Fruit fly (Drosophila melanogaster) whole organism, embryonic: ENCODE results near the gene Polr2G.

Source experiments
- Antp ChIP-seq: fragments of 200-800 bp; sonication (Bioruptor generic); optimal IDR thresholded peaks from 3 replicates; lab custom pipeline; 2016; ENCODE audit warnings: missing biosample characterization, missing genetic modification characterization
- C15 ChIP-seq: fragments of 200-800 bp; sonication (Bioruptor generic); IDR thresholded peaks from 3 replicates; pipeline ENCODE4 v1.3.6; 2022; ENCODE audit warnings: missing biosample characterization, missing genetic modification characterization
- CG1024 ChIP-seq: fragments of 200-800 bp; sonication (Bioruptor generic); IDR thresholded peaks from 2 replicates; pipeline ENCODE4 v1.3.6; 2022; ENCODE audit warnings: missing biosample characterization, missing genetic modification characterization
- CG10565 ChIP-seq: fragments of 200-800 bp; sonication (Bioruptor generic); optimal IDR thresholded peaks from 3 replicates; lab custom pipeline; 2016; ENCODE audit warnings: missing biosample characterization, mild to moderate bottlenecking, missing genetic modification characterization
- CG12236 ChIP-seq: fragments of 200-800 bp; sonication (Bioruptor generic); optimal IDR thresholded peaks from 2 replicates; lab custom pipeline; 2016; ENCODE audit warnings: missing biosample characterization, missing genetic modification characterization
- CG13894 ChIP-seq: fragments of 200-800 bp; sonication (Bioruptor generic); optimal IDR thresholded peaks from 3 replicates; lab custom pipeline; 2018; ENCODE audit warnings: missing biosample characterization, mild to moderate bottlenecking, missing genetic modification characterization, moderate library complexity
- CG16815 ChIP-seq: fragments of 200-800 bp; sonication (Bioruptor generic); optimal IDR thresholded peaks from 3 replicates; lab custom pipeline; 2017; ENCODE audit warnings: missing biosample characterization, mild to moderate bottlenecking, missing genetic modification characterization
- CG16863 ChIP-seq: fragments of 200-800 bp; sonication (Bioruptor generic); optimal IDR thresholded peaks from 3 replicates; lab custom pipeline; 2016; ENCODE audit warnings: missing biosample characterization, missing genetic modification characterization
- CG34422 ChIP-seq: fragments of 200-800 bp; sonication (Bioruptor generic); IDR thresholded peaks from 3 replicates; pipeline ENCODE4 v1.3.6; 2022; ENCODE audit warnings: missing biosample characterization, missing genetic modification characterization
- CG4404 ChIP-seq: fragments of 200-800 bp; sonication (Bioruptor generic); IDR thresholded peaks from 2 replicates; pipeline ENCODE4 v1.3.6; 2022; ENCODE audit warnings: missing biosample characterization, missing genetic modification characterization
- CG4707 ChIP-seq: fragments of 200-800 bp; sonication (Bioruptor generic); optimal IDR thresholded peaks from 2 replicates; lab custom pipeline; 2018; ENCODE audit warnings: missing biosample characterization, mild to moderate bottlenecking, missing genetic modification characterization, moderate library complexity
- CG6272 ChIP-seq: fragments of 200-800 bp; sonication (Bioruptor generic); IDR thresholded peaks from 2 replicates; pipeline ENCODE4 v1.3.6; 2022; ENCODE audit warnings: missing biosample characterization, missing genetic modification characterization
- CG6765 ChIP-seq: fragments of 200-800 bp; sonication (Bioruptor generic); optimal IDR thresholded peaks from 3 replicates; lab custom pipeline; 2017; ENCODE audit warnings: missing biosample characterization, mild to moderate bottlenecking, missing genetic modification characterization
- CG9817 ChIP-seq: fragments of 200-800 bp; sonication (Bioruptor generic); optimal IDR thresholded peaks from 2 replicates; lab custom pipeline; 2018; ENCODE audit warnings: missing biosample characterization, mild to moderate bottlenecking, missing genetic modification characterization, moderate library complexity
- CTCF ChIP-seq: fragments of 200-800 bp; sonication (Bioruptor generic); optimal IDR thresholded peaks from 2 replicates; lab custom pipeline; 2017; ENCODE audit warnings: missing biosample characterization, mild to moderate bottlenecking, missing genetic modification characterization, moderate library complexity
- Dp ChIP-seq: fragments of 200-800 bp; sonication (Bioruptor generic); optimal IDR thresholded peaks from 2 replicates; lab custom pipeline; 2018; ENCODE audit warnings: missing biosample characterization, mild to moderate bottlenecking, missing genetic modification characterization, moderate library complexity
- Fer2 ChIP-seq: fragments of 200-800 bp; sonication (Bioruptor generic); optimal IDR thresholded peaks from 2 replicates; lab custom pipeline; 2018; ENCODE audit warnings: missing biosample characterization, mild to moderate bottlenecking, missing genetic modification characterization, moderate library complexity
- HLH3B ChIP-seq: fragments of 200-800 bp; sonication (Bioruptor generic); IDR thresholded peaks from 2 replicates; pipeline ENCODE4 v1.3.6; 2022; ENCODE audit warnings: missing biosample characterization, missing genetic modification characterization
- Six4 ChIP-seq: fragments of 200-800 bp; sonication (Bioruptor generic); optimal IDR thresholded peaks from 2 replicates; lab custom pipeline; 2016; ENCODE audit warnings: missing biosample characterization, missing genetic modification characterization
- Sox100B ChIP-seq: fragments of 200-800 bp; sonication (Bioruptor generic); optimal IDR thresholded peaks from 3 replicates; lab custom pipeline; 2018; ENCODE audit warnings: missing biosample characterization, mild to moderate bottlenecking, missing genetic modification characterization
- Sox102F ChIP-seq: fragments of 200-800 bp; sonication (Bioruptor generic); optimal IDR thresholded peaks from 2 replicates; lab custom pipeline; 2018; ENCODE audit warnings: missing biosample characterization, mild to moderate bottlenecking, missing genetic modification characterization, moderate library complexity
- Ssrp ChIP-seq: fragments of 200-800 bp; sonication (Bioruptor generic); optimal IDR thresholded peaks from 2 replicates; lab custom pipeline; 2018; ENCODE audit warnings: missing biosample characterization, mild to moderate bottlenecking, missing genetic modification characterization, moderate library complexity
- TFAM ChIP-seq: fragments of 200-800 bp; sonication (Bioruptor generic); optimal IDR thresholded peaks from 2 replicates; lab custom pipeline; 2017; ENCODE audit warnings: missing biosample characterization, missing genetic modification characterization, inconsistent platforms
- Xrp1 ChIP-seq: fragments of 200-800 bp; sonication (Bioruptor generic); IDR thresholded peaks from 2 replicates; pipeline ENCODE4 v1.3.6; 2022; ENCODE audit warnings: missing biosample characterization, missing genetic modification characterization
- amos ChIP-seq: fragments of 200-800 bp; sonication (Bioruptor generic); IDR thresholded peaks from 2 replicates; pipeline ENCODE4 v1.3.6; 2022; ENCODE audit warnings: missing biosample characterization, missing genetic modification characterization; ENCODE audit not compliant: partially characterized antibody
- ara ChIP-seq: fragments of 200-800 bp; sonication (Bioruptor generic); IDR thresholded peaks from 2 replicates; pipeline ENCODE4 v1.3.6; 2022; ENCODE audit warnings: missing biosample characterization, missing genetic modification characterization
- bowl ChIP-seq: fragments of 200-800 bp; sonication (Bioruptor generic); IDR thresholded peaks from 2 replicates; pipeline ENCODE4 v1.3.6; 2022; ENCODE audit warnings: missing biosample characterization, missing genetic modification characterization
- chn ChIP-seq: fragments of 200-800 bp; sonication (Bioruptor generic); optimal IDR thresholded peaks from 2 replicates; lab custom pipeline; 2016; ENCODE audit warnings: missing biosample characterization, missing genetic modification characterization
- crc ChIP-seq: fragments of 200-800 bp; sonication (Bioruptor generic); optimal IDR thresholded peaks from 2 replicates; lab custom pipeline; 2016; ENCODE audit warnings: missing biosample characterization, missing genetic modification characterization
- disco-r ChIP-seq: fragments of 200-800 bp; sonication (Bioruptor generic); optimal IDR thresholded peaks from 2 replicates; lab custom pipeline; 2016; ENCODE audit warnings: missing biosample characterization, missing genetic modification characterization
- dmrt11E ChIP-seq: fragments of 200-800 bp; sonication (Bioruptor generic); optimal IDR thresholded peaks from 3 replicates; lab custom pipeline; 2018; ENCODE audit warnings: missing biosample characterization, mild to moderate bottlenecking, missing genetic modification characterization, moderate library complexity
- en ChIP-seq: fragments of 200-800 bp; sonication (Bioruptor generic); optimal IDR thresholded peaks from 2 replicates; lab custom pipeline; 2016; ENCODE audit warnings: missing biosample characterization, missing genetic modification characterization
- gfzf ChIP-seq: fragments of 200-800 bp; sonication (Bioruptor generic); optimal IDR thresholded peaks from 2 replicates; lab custom pipeline; 2016; ENCODE audit warnings: missing biosample characterization, mild to moderate bottlenecking, missing genetic modification characterization, moderate library complexity
- grn ChIP-seq: fragments of 200-800 bp; sonication (Bioruptor generic); optimal IDR thresholded peaks from 3 replicates; lab custom pipeline; 2017; ENCODE audit warnings: missing biosample characterization, missing genetic modification characterization
- gro ChIP-seq: fragments of 200-800 bp; sonication (Bioruptor generic); optimal IDR thresholded peaks from 2 replicates; lab custom pipeline; 2016; ENCODE audit warnings: missing biosample characterization, missing genetic modification characterization
- hth ChIP-seq: fragments of >200 bp; optimal IDR thresholded peaks from 2 replicates; lab custom pipeline; 2017; ENCODE audit warnings: inconsistent platforms
- jumu ChIP-seq: fragments of 200-800 bp; sonication (Bioruptor generic); optimal IDR thresholded peaks from 3 replicates; lab custom pipeline; 2016; ENCODE audit warnings: missing biosample characterization, missing genetic modification characterization
- lola ChIP-seq, 3 experiments: fragments of >200 bp in 2 of 3; fragments of 200-800 bp in 1 of 3; sonication (Bioruptor generic) in 1 of 3; optimal IDR thresholded peaks; 2 replicates each; lab custom pipeline; 2017 to 2019; ENCODE audit warnings: missing biosample characterization in 3 of 3, missing genetic modification characterization in 3 of 3, mild to moderate bottlenecking in 1 of 3, moderate library complexity in 1 of 3
- luna ChIP-seq: fragments of 200-800 bp; sonication (Bioruptor generic); optimal IDR thresholded peaks from 2 replicates; lab custom pipeline; 2016; ENCODE audit warnings: missing biosample characterization, missing genetic modification characterization
- maf-S ChIP-seq: fragments of 200-800 bp; sonication (Bioruptor generic); optimal IDR thresholded peaks from 2 replicates; lab custom pipeline; 2016; ENCODE audit warnings: missing biosample characterization, missing genetic modification characterization
- mam ChIP-seq: fragments of 200-800 bp; sonication (Bioruptor generic); optimal IDR thresholded peaks from 3 replicates; lab custom pipeline; 2016; ENCODE audit warnings: missing biosample characterization, missing genetic modification characterization
- mirr ChIP-seq: fragments of 200-800 bp; sonication (Bioruptor generic); optimal IDR thresholded peaks from 3 replicates; lab custom pipeline; 2018; ENCODE audit warnings: missing biosample characterization, mild to moderate bottlenecking, missing genetic modification characterization
- onecut ChIP-seq: fragments of 200-800 bp; sonication (Bioruptor generic); IDR thresholded peaks from 2 replicates; pipeline ENCODE4 v1.3.6; 2022; ENCODE audit warnings: missing biosample characterization, missing genetic modification characterization
- pan ChIP-seq, 4 experiments: fragments of >200 bp in 3 of 4; fragments of 200-800 bp in 1 of 4; sonication (Bioruptor generic) in 1 of 4; optimal IDR thresholded peaks in 3 of 4; IDR thresholded peaks in 1 of 4; 2 replicates each; pipeline versions ENCODE4 v1.3.6 to Lab custom; 2017 to 2022; ENCODE audit warnings: missing biosample characterization in 2 of 4, missing genetic modification characterization in 2 of 4, mixed read lengths in 1 of 4
- pfk ChIP-seq: fragments of 200-800 bp; sonication (Bioruptor generic); optimal IDR thresholded peaks from 2 replicates; lab custom pipeline; 2018; ENCODE audit warnings: missing biosample characterization, mild to moderate bottlenecking, missing genetic modification characterization, moderate library complexity
- sim ChIP-seq: fragments of 200-800 bp; sonication (Bioruptor generic); IDR thresholded peaks from 2 replicates; pipeline ENCODE4 v1.3.6; 2022; ENCODE audit warnings: missing biosample characterization, missing genetic modification characterization
- slbo ChIP-seq: fragments of 200-800 bp; sonication (Bioruptor generic); IDR thresholded peaks from 2 replicates; pipeline ENCODE4 v1.3.6; 2022; ENCODE audit warnings: missing biosample characterization, missing genetic modification characterization
- trh ChIP-seq: fragments of 200-800 bp; sonication (Bioruptor generic); optimal IDR thresholded peaks from 2 replicates; lab custom pipeline; 2016; ENCODE audit warnings: missing biosample characterization, missing genetic modification characterization
- ttk ChIP-seq: fragments of 200-800 bp; sonication (Bioruptor generic); IDR thresholded peaks from 2 replicates; pipeline ENCODE4 v2.1.2; 2022; ENCODE audit warnings: missing biosample characterization, missing genetic modification characterization
- zen ChIP-seq: fragments of 200-800 bp; sonication (Bioruptor generic); optimal IDR thresholded peaks from 3 replicates; lab custom pipeline; 2018; ENCODE audit warnings: missing biosample characterization, mild to moderate bottlenecking, missing genetic modification characterization, moderate library complexity

Gene Polr2G

DNA sequence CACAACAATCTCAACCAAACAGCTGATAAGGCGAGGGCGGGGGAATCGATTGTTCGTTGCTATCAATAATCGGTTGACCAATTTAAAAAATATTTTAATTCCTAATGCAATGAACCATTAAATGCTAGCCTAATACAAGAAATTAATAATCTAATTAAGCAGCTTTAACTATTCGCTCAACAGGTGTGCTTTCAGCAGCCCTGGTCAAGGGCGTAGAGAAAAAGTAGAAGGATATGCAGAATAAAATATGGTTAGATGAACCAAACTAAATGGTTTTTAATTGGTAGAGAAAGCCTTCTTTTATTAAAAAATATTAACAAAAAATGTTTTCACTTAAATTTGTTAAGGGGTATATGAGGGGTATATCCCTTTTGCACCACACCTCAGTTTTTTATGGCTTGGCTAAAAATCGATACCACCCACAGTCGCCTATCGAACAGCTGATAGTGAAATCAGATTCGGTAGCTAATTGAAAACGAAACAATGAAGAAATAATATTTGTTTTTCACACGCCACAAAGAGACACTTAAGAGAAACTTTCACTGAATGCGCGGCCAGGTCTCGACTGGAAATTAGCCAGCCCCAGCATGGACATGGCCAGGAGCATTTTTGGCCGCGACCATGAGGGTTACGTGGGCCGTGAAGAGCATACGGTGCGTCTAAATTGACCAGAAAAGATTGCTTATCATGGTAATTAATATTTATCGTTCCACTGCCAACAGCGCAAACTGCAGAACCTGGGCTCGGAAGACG is 4.0 kb downstream of the Polr2G start, which contains the start of the genes SIDL and CG12241 (continued):
- peak; percentile 71 for TF ChIP-seq sim
- TF ChIP-seq ttk, result peak; percentile 88
- peak; percentile 79 for TF ChIP-seq jumu
- TF ChIP-seq gro (GFP tag; lab: Kevin White, UChicago), result peak; percentile 91
- TF ChIP-seq CG34422 (GFP tag; lab: Robert Waterston, UW), result peak; percentile 96
- peak; percentile 72 for TF ChIP-seq zen (tag; lab: Kevin White, UChicago)
- TF ChIP-seq TFAM, result no peak
- TF ChIP-seq pan (optimal IDR thresholded peaks at IDR 0.05; lab: Kevin White, UChicago), result no peak
- peak in 1 of 2 experiments; percentile 96 for TF ChIP-seq pan (GFP tag; optimal IDR thresholded peaks at IDR 0.05 in 1 of 2, IDR thresholded peaks at IDR 0.05 in 1 of 2)
- peak; percentile 87 for TF ChIP-seq CG1024
- TF ChIP-seq hth (lab: Kevin White, UChicago), result no peak
- TF ChIP-seq CG4707, result no peak
- TF ChIP-seq amos (GFP tag; lab: Robert Waterston, UW), result no peak
- TF ChIP-seq CG9817 (tag; lab: Kevin White, UChicago), result peak; percentile 71
- no peak for TF ChIP-seq pfk (GFP tag; lab: Kevin White, UChicago)
- TF ChIP-seq CG10565 (GFP tag; lab: Kevin White, UChicago), result peak; percentile 16
- peak; percentile 67 for TF ChIP-seq slbo (GFP tag; lab: Robert Waterston, UW)
- peak; percentile 92 for TF ChIP-seq HLH3B (GFP tag; lab: Robert Waterston, UW)
- TF ChIP-seq Six4 (GFP tag; lab: Kevin White, UChicago), result peak; percentile 65
- TF ChIP-seq gfzf (GFP tag; lab: Kevin White, UChicago), result peak; percentile 15
- no peak for TF ChIP-seq en (GFP tag; lab: Kevin White, UChicago)
- peak; percentile 62 for TF ChIP-seq Fer2 (tag; lab: Kevin White, UChicago)
- TF ChIP-seq Dp, result peak; percentile 54
- no peak; the same call in 1 of the 2 replicates for TF ChIP-seq bowl (GFP tag; lab: Robert Waterston, UW)
- peak; percentile 66 for TF ChIP-seq trh (GFP tag; lab: Kevin White, UChicago)
- TF ChIP-seq mam, result peak; percentile 92
- peak; percentile 89 for TF ChIP-seq Xrp1 (GFP tag; lab: Robert Waterston, UW)
- TF ChIP-seq onecut (GFP tag; lab: Robert Waterston, UW), result peak; percentile 96
- TF ChIP-seq luna (GFP tag; lab: Kevin White, UChicago), result peak; percentile 75
- TF ChIP-seq CG6765, result peak; percentile 68
- TF ChIP-seq Sox102F (GFP tag; lab: Kevin White, UChicago), result no peak
- TF ChIP-seq CG16863 (GFP tag; lab: Kevin White, UChicago), result peak; percentile 52
- TF ChIP-seq crc (GFP tag; lab: Kevin White, UChicago), result peak; percentile 67
- no peak for TF ChIP-seq CG13894
- no peak for TF ChIP-seq CTCF (GFP tag; lab: Kevin White, UChicago)
- peak; percentile 74 for TF ChIP-seq Antp (GFP tag; lab: Kevin White, UChicago)
- no peak for TF ChIP-seq CG12236
- TF ChIP-seq dmrt11E (tag; lab: Kevin White, UChicago), result peak; percentile 12
- peak; percentile 90 for TF ChIP-seq ara (GFP tag; lab: Robert Waterston, UW)
- no peak for TF ChIP-seq Sox100B (GFP tag; lab: Kevin White, UChicago)
- TF ChIP-seq lola (GFP tag; optimal IDR thresholded peaks at IDR 0.05; lab: Kevin White, UChicago), result peak in 1 of 3 experiments; percentile 45
- peak; percentile 93 for TF ChIP-seq CG6272 (GFP tag; lab: Robert Waterston, UW)
- peak; percentile 9 for TF ChIP-seq mirr
- TF ChIP-seq grn (GFP tag; lab: Kevin White, UChicago), result peak; percentile 61
- peak; percentile 75 for TF ChIP-seq maf-S (GFP tag; lab: Kevin White, UChicago)
- peak; percentile 12 for TF ChIP-seq Ssrp (tag; lab: Kevin White, UChicago)
- TF ChIP-seq CG4404, result peak; percentile 86
- TF ChIP-seq C15 (GFP tag; lab: Robert Waterston, UW), result peak; percentile 80; the same call in 2 of the 3 replicates
- TF ChIP-seq chn (GFP tag; lab: Kevin White, UChicago), result peak; percentile 74
- TF ChIP-seq disco-r (GFP tag; lab: Kevin White, UChicago), result no peak
- TF ChIP-seq CG16815 (GFP tag; lab: Kevin White, UChicago), result peak; percentile 25
